Worm (Caenorhabditis elegans) whole organism, L4 larva: ENCODE data around the gene nhr-93.

Experiments
- D1046.2 ChIP-seq: fragments of 200-800 bp; sonication (Bioruptor generic); IDR thresholded peaks from 2 replicates; pipeline ENCODE4 v1.3.6; 2022; ENCODE audit warnings: missing genetic modification characterization, missing compliant biosample characterization
- R02D3.7 ChIP-seq: fragments of 150-350 bp; sonication (generic microtip); optimal IDR thresholded peaks from 3 replicates; lab custom pipeline; 2014; ENCODE audit warnings: missing biosample characterization, missing genetic modification characterization
- aha-1 ChIP-seq: fragments of 150-350 bp; peaks from one replicate; lab custom pipeline; 2014; ENCODE audit warnings: missing biosample characterization, missing genetic modification characterization
- aly-2 ChIP-seq: sonication (generic microtip); optimal IDR thresholded peaks from 2 replicates; lab custom pipeline; 2018; ENCODE audit warnings: missing biosample characterization, missing genetic modification characterization
- attf-4 ChIP-seq: sonication (generic microtip); optimal IDR thresholded peaks from 3 replicates; lab custom pipeline; 2017; ENCODE audit warnings: missing biosample characterization, missing genetic modification characterization
- ceh-32 ChIP-seq: sonication (generic microtip); optimal IDR thresholded peaks from 2 replicates; lab custom pipeline; 2016; ENCODE audit warnings: mild to moderate bottlenecking, missing genetic modification characterization, missing compliant biosample characterization; ENCODE audit not compliant: poor library complexity
- ceh-44 ChIP-seq: fragments of 200-800 bp; sonication (Bioruptor generic); IDR thresholded peaks from 2 replicates; pipeline ENCODE4 v1.3.6; 2022; ENCODE audit warnings: missing genetic modification reagents, missing genetic modification characterization, missing compliant biosample characterization
- ceh-62 ChIP-seq: sonication (generic microtip); optimal IDR thresholded peaks from 2 replicates; lab custom pipeline; 2017; ENCODE audit warnings: missing biosample characterization, missing genetic modification characterization
- ces-1 ChIP-seq: fragments of 150-350 bp; sonication (generic microtip); optimal IDR thresholded peaks from 4 replicates; lab custom pipeline; 2014; ENCODE audit warnings: missing biosample characterization, missing genetic modification reagents, missing genetic modification characterization
- ctbp-1 ChIP-seq: fragments of 200-800 bp; sonication (Bioruptor generic); IDR thresholded peaks from 2 replicates; pipeline ENCODE4 v1.3.6; 2022; ENCODE audit warnings: missing genetic modification reagents, missing genetic modification characterization, missing compliant biosample characterization
- daf-16 ChIP-seq, 3 experiments: sonication (generic microtip); optimal IDR thresholded peaks; 2 replicates each; lab custom pipeline; 2016 to 2017; ENCODE audit warnings: missing genetic modification characterization in 3 of 3, missing genetic modification reagents in 3 of 3, mild to moderate bottlenecking in 2 of 3, missing compliant biosample characterization in 2 of 3, missing biosample characterization in 1 of 3, moderate library complexity in 1 of 3
- daf-8 ChIP-seq: fragments of 200-800 bp; sonication (Bioruptor generic); IDR thresholded peaks from 2 replicates; pipeline ENCODE4 v1.3.6; 2022; ENCODE audit warnings: missing genetic modification characterization, missing compliant biosample characterization
- dmd-8 ChIP-seq: fragments of 200-800 bp; sonication (Bioruptor generic); IDR thresholded peaks from 2 replicates; pipeline ENCODE4 v1.3.6; 2022; ENCODE audit warnings: missing genetic modification characterization, missing compliant biosample characterization
- dmd-9 ChIP-seq: fragments of 200-800 bp; sonication (Bioruptor generic); IDR thresholded peaks from 2 replicates; pipeline ENCODE4 v1.3.6; 2022; ENCODE audit warnings: missing genetic modification reagents, missing genetic modification characterization, missing compliant biosample characterization
- dpl-1 ChIP-seq: fragments of 150-350 bp; optimal IDR thresholded peaks from 2 replicates; lab custom pipeline; 2014; ENCODE audit warnings: missing biosample characterization, missing genetic modification reagents, missing genetic modification characterization
- duxl-1 ChIP-seq: sonication (generic microtip); optimal IDR thresholded peaks from 2 replicates; lab custom pipeline; 2016; ENCODE audit warnings: mild to moderate bottlenecking, missing genetic modification characterization, moderate library complexity, missing compliant biosample characterization; ENCODE audit not compliant: poor library complexity
- dve-1 ChIP-seq: sonication (generic microtip); optimal IDR thresholded peaks from 2 replicates; lab custom pipeline; 2017; ENCODE audit warnings: antibody characterized with exemption, mild to moderate bottlenecking, missing genetic modification characterization, missing compliant biosample characterization; ENCODE audit not compliant: insufficient read depth
- fkh-10 ChIP-seq: fragments of 150-350 bp; optimal IDR thresholded peaks from 2 replicates; lab custom pipeline; 2014; ENCODE audit warnings: missing biosample characterization, missing genetic modification reagents, missing genetic modification characterization
- hlh-11 ChIP-seq: fragments of 200-800 bp; sonication (Bioruptor generic); optimal IDR thresholded peaks from 2 replicates; lab custom pipeline; 2018; ENCODE audit warnings: mild to moderate bottlenecking, missing genetic modification characterization, missing compliant biosample characterization
- lin-1 ChIP-seq: fragments of 200-800 bp; sonication (Bioruptor generic); IDR thresholded peaks from 2 replicates; pipeline ENCODE4 v1.3.6; 2022; ENCODE audit warnings: missing genetic modification reagents, missing genetic modification characterization, missing compliant biosample characterization
- lir-3 ChIP-seq: sonication (generic microtip); optimal IDR thresholded peaks from 2 replicates; lab custom pipeline; 2016; ENCODE audit warnings: mild to moderate bottlenecking, missing genetic modification characterization, missing compliant biosample characterization
- lsy-2 ChIP-seq, 2 experiments: fragments of 150-350 bp in 1 of 2; sonication (generic microtip) in 1 of 2; optimal IDR thresholded peaks; 2 replicates each; lab custom pipeline; 2014 to 2017; ENCODE audit warnings: missing biosample characterization in 2 of 2, missing genetic modification characterization in 2 of 2
- mdl-1 ChIP-seq, 2 experiments: fragments of 150-350 bp in 1 of 2; sonication (generic microtip) in 1 of 2; optimal IDR thresholded peaks; 2 replicates each; lab custom pipeline; 2014 to 2017; ENCODE audit warnings: missing biosample characterization in 2 of 2, missing genetic modification characterization in 2 of 2
- mep-1 ChIP-seq: fragments of 150-350 bp; sonication (generic microtip); optimal IDR thresholded peaks from 3 replicates; lab custom pipeline; 2014; ENCODE audit warnings: missing biosample characterization, missing genetic modification characterization
- mes-2 ChIP-seq: sonication (generic microtip); optimal IDR thresholded peaks from 2 replicates; lab custom pipeline; 2016; ENCODE audit warnings: missing genotype, mild to moderate bottlenecking, missing genetic modification characterization, missing compliant biosample characterization; ENCODE audit not compliant: poor library complexity, severe bottlenecking
- mxl-3 ChIP-seq: fragments of 200-800 bp; sonication (Bioruptor generic); optimal IDR thresholded peaks from 2 replicates; lab custom pipeline; 2018; ENCODE audit warnings: mild to moderate bottlenecking, missing genetic modification characterization, missing compliant biosample characterization
- nhr-237 ChIP-seq: sonication (generic microtip); optimal IDR thresholded peaks from 2 replicates; lab custom pipeline; 2017; ENCODE audit warnings: missing biosample characterization, missing genetic modification characterization
- nhr-28 ChIP-seq: fragments of 150-350 bp; optimal IDR thresholded peaks from 2 replicates; lab custom pipeline; 2014; ENCODE audit warnings: missing biosample characterization, missing genetic modification characterization
- nhr-41 ChIP-seq: fragments of 200-800 bp; sonication (Bioruptor generic); IDR thresholded peaks from 2 replicates; pipeline ENCODE4 v1.3.6; 2022; ENCODE audit warnings: missing genetic modification reagents, missing genetic modification characterization, missing compliant biosample characterization
- nhr-6 ChIP-seq: fragments of 150-350 bp; optimal IDR thresholded peaks from 2 replicates; lab custom pipeline; 2014; ENCODE audit warnings: missing biosample characterization, missing genetic modification characterization
- nhr-77 ChIP-seq: fragments of 150-350 bp; optimal IDR thresholded peaks from 2 replicates; lab custom pipeline; 2014; ENCODE audit warnings: missing biosample characterization, missing genetic modification characterization
- pha-4 ChIP-seq, 2 experiments: fragments of 150-350 bp in 1 of 2; fragments of 200-800 bp in 1 of 2; sonication (Bioruptor generic) in 1 of 2; IDR thresholded peaks in 1 of 2; optimal IDR thresholded peaks in 1 of 2; 2 replicates each; pipeline versions ENCODE4 v1.3.6 to Lab custom; 2014 to 2022; ENCODE audit warnings: missing genetic modification characterization in 2 of 2, missing genetic modification reagents in 2 of 2, missing biosample characterization in 1 of 2, missing compliant biosample characterization in 1 of 2
- pqm-1 ChIP-seq: sonication (generic microtip); optimal IDR thresholded peaks from 2 replicates; lab custom pipeline; 2017; ENCODE audit warnings: missing biosample characterization, missing genetic modification characterization
- sdz-12 ChIP-seq: fragments of 200-800 bp; sonication (Bioruptor generic); optimal IDR thresholded peaks from 2 replicates; lab custom pipeline; 2018; ENCODE audit warnings: mild to moderate bottlenecking, missing genetic modification characterization, missing compliant biosample characterization
- set-16 ChIP-seq: fragments of 200-800 bp; sonication (Bioruptor generic); IDR thresholded peaks from 2 replicates; pipeline ENCODE4 v1.3.6; 2022; ENCODE audit warnings: missing genetic modification reagents, missing genetic modification characterization, missing compliant biosample characterization
- skn-1 ChIP-seq: fragments of 150-350 bp; optimal IDR thresholded peaks from 2 replicates; lab custom pipeline; 2014; ENCODE audit warnings: missing biosample characterization, missing genetic modification characterization
- snpc-1.2 ChIP-seq: fragments of 200-800 bp; sonication (Bioruptor generic); IDR thresholded peaks from 2 replicates; pipeline ENCODE4 v1.3.6; 2022; ENCODE audit warnings: missing genetic modification reagents, missing genetic modification characterization, missing compliant biosample characterization
- spr-3 ChIP-seq: fragments of 200-800 bp; sonication (Bioruptor generic); optimal IDR thresholded peaks from 2 replicates; lab custom pipeline; 2018; ENCODE audit warnings: mild to moderate bottlenecking, missing genetic modification characterization, missing compliant biosample characterization
- tra-1 ChIP-seq: fragments of 200-800 bp; sonication (Bioruptor generic); IDR thresholded peaks from 2 replicates; pipeline ENCODE4 v1.3.6; 2022; ENCODE audit warnings: missing genetic modification reagents, missing genetic modification characterization, missing compliant biosample characterization
- unc-62 ChIP-seq, 3 experiments: fragments of 150-350 bp in 1 of 3; sonication (generic microtip); optimal IDR thresholded peaks in 2 of 3; peaks in 1 of 3; 1 replicate in 1 of 3; 2 replicates in 2 of 3; lab custom pipeline; 2014 to 2017; ENCODE audit warnings: missing biosample characterization in 3 of 3, missing genetic modification characterization in 3 of 3, missing genetic modification reagents in 3 of 3, missing genotype in 1 of 3
- vab-7 ChIP-seq: fragments of 200-800 bp; sonication (Bioruptor generic); IDR thresholded peaks from 2 replicates; pipeline ENCODE4 v1.3.6; 2022; ENCODE audit warnings: missing genetic modification reagents, missing genetic modification characterization, missing compliant biosample characterization
- zag-1 ChIP-seq: fragments of 150-350 bp; optimal IDR thresholded peaks from 2 replicates; lab custom pipeline; 2014; ENCODE audit warnings: missing biosample characterization, missing genetic modification characterization

Gene nhr-93

DNA sequence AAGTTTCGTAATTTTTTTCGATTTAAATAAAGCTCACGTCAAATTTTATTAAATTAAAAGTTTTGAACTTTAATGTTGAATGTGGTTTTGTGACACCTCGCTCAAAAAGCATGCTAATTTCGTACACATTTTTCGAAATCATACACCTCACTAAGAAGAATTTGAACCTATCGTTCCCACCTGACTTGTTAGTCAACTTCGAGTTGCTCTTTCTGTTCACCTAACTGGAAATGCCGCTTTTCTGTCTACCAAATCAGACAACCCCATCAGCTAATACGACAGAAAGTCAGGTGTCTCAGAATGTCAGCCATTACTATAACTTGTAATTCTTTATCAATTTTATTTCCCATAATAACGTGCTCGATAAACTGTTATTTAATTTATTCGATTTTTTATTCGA lies 7.8 kb downstream of the nhr-93 start, which contains the start of gene srbc-66:
srbc-66 (plus strand) TSS at position 301 of the 400 bp plus-strand sequence.
- TF ChIP-seq vab-7 (GFP tag; lab: Robert Waterston, UW) = no peak
- TF ChIP-seq zag-1 (tag; lab: Kevin White, UChicago) = no peak
- no peak for TF ChIP-seq daf-16 (GFP tag; optimal IDR thresholded peaks at IDR 0.05; lab: Kevin White, UChicago)
- TF ChIP-seq daf-16 (tag; optimal IDR thresholded peaks at IDR 0.05; lab: Kevin White, UChicago) = no peak
- TF ChIP-seq nhr-41 (GFP tag; lab: Robert Waterston, UW) = no peak
- TF ChIP-seq ceh-44 (GFP tag; lab: Robert Waterston, UW) = no peak
- no peak for TF ChIP-seq lin-1 (GFP tag; lab: Robert Waterston, UW)
- TF ChIP-seq spr-3 (GFP tag; lab: Kevin White, UChicago) = no peak
- no peak for TF ChIP-seq duxl-1 (tag; lab: Kevin White, UChicago)
- TF ChIP-seq dmd-8 (GFP tag; lab: Robert Waterston, UW) = no peak
- TF ChIP-seq snpc-1.2 = no peak
- TF ChIP-seq hlh-11 = no peak
- TF ChIP-seq lir-3 = no peak
- TF ChIP-seq nhr-6 (tag; lab: Kevin White, UChicago) = no peak
- no peak for TF ChIP-seq tra-1 (GFP tag; lab: Robert Waterston, UW)
- TF ChIP-seq dmd-9 (GFP tag; lab: Robert Waterston, UW) = no peak
- no peak for TF ChIP-seq dpl-1 (GFP tag; lab: Kevin White, UChicago)

DNA sequence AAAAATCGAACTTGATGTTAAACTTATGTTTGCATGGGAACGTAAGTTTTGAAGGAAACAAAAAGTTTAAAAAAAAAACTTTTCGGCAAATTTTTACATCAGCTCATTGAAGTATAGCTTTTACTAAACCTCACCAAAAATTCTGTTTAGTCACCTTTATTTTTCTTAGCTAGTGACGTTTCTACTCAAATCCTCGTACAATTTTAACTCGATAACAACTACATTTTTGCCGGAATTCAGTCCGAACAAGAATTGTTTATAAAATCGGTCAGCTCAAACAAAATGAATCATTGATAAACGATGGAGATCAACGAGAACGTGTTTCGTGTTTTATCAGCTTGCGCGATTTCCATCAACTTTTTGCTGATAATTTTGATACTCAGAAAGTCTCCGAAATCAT lies 11.3 kb downstream of the nhr-93 start, which contains the start of gene str-260:
str-260 (plus strand) TSS at position 301 of the 400 bp plus-strand sequence.
- no peak for TF ChIP-seq D1046.2 (GFP tag; lab: Robert Waterston, UW)
- TF ChIP-seq snpc-1.2 = no peak
- no peak for TF ChIP-seq daf-16 (GFP tag; optimal IDR thresholded peaks at IDR 0.05; lab: Kevin White, UChicago)
- TF ChIP-seq daf-16 (tag; optimal IDR thresholded peaks at IDR 0.05; lab: Kevin White, UChicago) = no peak
- no peak for TF ChIP-seq nhr-6 (tag; lab: Kevin White, UChicago)
- no peak for TF ChIP-seq fkh-10 (GFP tag; lab: Kevin White, UChicago)
- TF ChIP-seq lsy-2 (tag; optimal IDR thresholded peaks at IDR 0.05; lab: Kevin White, UChicago) = no peak
- no peak for TF ChIP-seq ctbp-1 (GFP tag; lab: Robert Waterston, UW)
- TF ChIP-seq nhr-237 (tag; lab: Kevin White, UChicago) = no peak
- TF ChIP-seq daf-8 (GFP tag; lab: Robert Waterston, UW) = no peak
- TF ChIP-seq set-16 = no peak
- TF ChIP-seq ceh-32 (tag; lab: Kevin White, UChicago) = no peak
- TF ChIP-seq, all 104 proteins: peak for 0

DNA sequence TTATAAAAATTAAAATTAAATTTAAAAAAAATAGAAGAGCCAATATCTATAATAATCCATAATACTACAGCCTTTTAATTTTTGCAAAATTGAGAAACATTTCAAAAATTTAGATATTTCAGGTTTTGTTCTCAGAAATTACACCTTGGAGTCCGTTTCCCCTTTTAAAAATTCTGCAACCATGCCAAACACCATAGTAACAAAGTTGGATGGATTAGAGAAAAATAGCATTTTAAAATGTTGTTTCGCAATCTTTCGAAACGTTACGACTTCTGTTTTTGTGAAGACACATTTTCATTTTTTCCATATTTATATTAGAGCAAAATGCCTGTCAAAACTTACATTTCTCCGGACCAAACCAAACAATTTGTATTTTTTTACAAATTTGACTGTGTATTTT lies 13.2 kb downstream of the nhr-93 start, which contains the start of gene T24A6.7:
T24A6.7 (plus strand) TSS at position 301 of the 400 bp plus-strand sequence.
- TF ChIP-seq aha-1 (tag; lab: Kevin White, UChicago) (no peak), dpl-1 (GFP tag; lab: Kevin White, UChicago) (no peak), R02D3.7 (tag; lab: Kevin White, UChicago) (no peak), attf-4 (tag; lab: Kevin White, UChicago) (no peak), duxl-1 (tag; lab: Kevin White, UChicago) (no peak), skn-1 (tag; lab: Kevin White, UChicago) (no peak), D1046.2 (GFP tag; lab: Robert Waterston, UW) (no peak), ceh-44 (GFP tag; lab: Robert Waterston, UW) (no peak), sdz-12 (GFP tag; lab: Kevin White, UChicago) (no peak), mes-2 (no peak), mep-1 (tag; lab: Kevin White, UChicago) (no peak), dmd-8 (GFP tag; lab: Robert Waterston, UW) (no peak), lir-3 (no peak)

DNA sequence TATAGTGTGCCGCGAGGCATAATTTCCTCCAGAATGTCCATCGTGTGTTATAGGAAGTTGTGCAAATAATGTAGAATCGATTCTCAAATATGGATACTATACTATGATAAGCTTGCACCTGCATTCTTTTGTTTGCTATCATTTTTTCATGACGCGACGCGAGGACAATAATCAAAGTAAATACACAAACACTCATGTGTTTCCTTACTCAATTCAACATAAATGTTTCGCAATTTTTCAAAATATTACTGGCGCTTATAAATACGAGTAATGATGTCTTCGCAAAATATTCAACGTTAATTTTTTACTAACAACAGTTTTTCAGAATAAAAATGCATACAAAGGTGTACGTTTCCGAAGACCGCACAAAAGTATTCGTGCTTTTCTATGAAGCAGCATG lies 14.9 kb downstream of the nhr-93 start, which contains the start of gene irg-1:
irg-1 (plus strand) TSS at position 326 of the 400 bp plus-strand sequence.
- TF ChIP-seq daf-16 (GFP tag; optimal IDR thresholded peaks at IDR 0.05; lab: Kevin White, UChicago) (no peak), daf-16 (tag; optimal IDR thresholded peaks at IDR 0.05; lab: Kevin White, UChicago) (peak; percentile 72), ces-1 (GFP tag; lab: Kevin White, UChicago) (no peak), pqm-1 (tag; lab: Kevin White, UChicago) (peak; percentile 4), aly-2 (tag; lab: Kevin White, UChicago) (no peak), aha-1 (tag; lab: Kevin White, UChicago) (peak; percentile 56), duxl-1 (tag; lab: Kevin White, UChicago) (no peak), unc-62 (GFP tag; optimal IDR thresholded peaks at IDR 0.05 in 1 of 2; lab: Kevin White, UChicago) (peak in 1 of 2 experiments; percentile 27), unc-62 (tag; optimal IDR thresholded peaks at IDR 0.05; lab: Kevin White, UChicago) (no peak), nhr-77 (tag; lab: Kevin White, UChicago) (peak; percentile 37), pha-4 (GFP tag; IDR thresholded peaks at IDR 0.05; lab: Robert Waterston, UW) (no peak), pha-4 (tag; optimal IDR thresholded peaks at IDR 0.05; lab: Kevin White, UChicago) (peak; percentile 30), nhr-28 (tag; lab: Kevin White, UChicago) (peak; percentile 54), mdl-1 (tag; optimal IDR thresholded peaks at IDR 0.05; lab: Kevin White, UChicago) (no peak), ceh-62 (tag; lab: Kevin White, UChicago) (no peak), mxl-3 (GFP tag; lab: Kevin White, UChicago) (no peak), dve-1 (tag; lab: Kevin White, UChicago) (no peak)
